Worm (Caenorhabditis elegans) whole organism, late embryonic: Measurements from ENCODE around the gene T11G6.4.

Experiments used
- ceh-34 ChIP-seq: sonication (generic microtip); optimal IDR thresholded peaks from 2 replicates; lab custom pipeline; 2016; ENCODE audit warnings: mild to moderate bottlenecking, missing genetic modification characterization, missing compliant biosample characterization
- dmd-4 ChIP-seq: sonication (generic microtip); optimal IDR thresholded peaks from 2 replicates; lab custom pipeline; 2016; ENCODE audit warnings: borderline replicate concordance, missing genetic modification characterization, missing compliant biosample characterization
- elt-2 ChIP-seq: sonication (generic microtip); optimal IDR thresholded peaks from 2 replicates; lab custom pipeline; 2016; ENCODE audit warnings: missing genetic modification reagents, missing genetic modification characterization, missing compliant biosample characterization
- ets-4 ChIP-seq: sonication (generic microtip); optimal IDR thresholded peaks from 2 replicates; lab custom pipeline; 2016; ENCODE audit warnings: missing genetic modification characterization, missing compliant biosample characterization
- fkh-10 ChIP-seq: fragments of 150-350 bp; optimal IDR thresholded peaks from 2 replicates; lab custom pipeline; 2014; ENCODE audit warnings: missing biosample characterization, missing genetic modification reagents, missing genetic modification characterization
- mec-3 ChIP-seq: sonication (generic microtip); optimal IDR thresholded peaks from 2 replicates; lab custom pipeline; 2016; ENCODE audit warnings: borderline replicate concordance, missing genetic modification characterization, missing compliant biosample characterization
- nhr-11 ChIP-seq: fragments of 150-350 bp; optimal IDR thresholded peaks from 2 replicates; lab custom pipeline; 2014; ENCODE audit warnings: missing biosample characterization, missing genetic modification characterization
- pha-4 ChIP-seq: fragments of 150-350 bp; optimal IDR thresholded peaks from 2 replicates; lab custom pipeline; 2018; ENCODE audit warnings: missing biosample characterization, missing genetic modification reagents, missing genetic modification characterization
- tbx-2 ChIP-seq: sonication (generic microtip); optimal IDR thresholded peaks from 2 replicates; lab custom pipeline; 2016; ENCODE audit warnings: missing genetic modification characterization, missing compliant biosample characterization
- unc-3 ChIP-seq, 2 experiments: fragments of 200-800 bp in 1 of 2; sonication (Bioruptor generic) in 1 of 2; sonication (generic microtip) in 1 of 2; conservative IDR thresholded peaks in 1 of 2; optimal IDR thresholded peaks in 1 of 2; 2 replicates each; pipeline versions ENCODE4 v1.3.6 to Lab custom; 2016 to 2022; ENCODE audit warnings: missing compliant biosample characterization in 2 of 2, missing genetic modification characterization in 2 of 2, missing genetic modification reagents in 1 of 2

DNA sequence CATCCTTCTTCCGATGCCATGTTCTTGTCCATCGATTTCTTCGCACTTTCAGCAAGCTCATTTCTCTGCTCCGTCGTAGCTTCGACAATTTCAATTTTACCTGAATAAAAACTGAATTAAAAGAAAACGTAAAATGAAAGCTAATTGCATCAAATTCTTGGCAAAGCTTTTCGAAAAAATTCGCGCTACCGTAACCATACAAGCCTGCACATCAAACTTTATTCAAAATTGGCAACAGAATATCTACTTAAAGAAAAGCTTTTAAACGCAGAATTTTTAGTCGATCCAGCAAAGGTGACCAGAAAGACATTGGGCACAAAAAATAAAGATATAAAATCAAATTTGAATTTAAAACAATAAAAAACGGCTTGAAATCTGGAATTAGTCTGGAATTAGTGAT lies 9.5 kb downstream of the T11G6.4 start:
- TF ChIP-seq ceh-34 (tag; lab: Kevin White, UChicago) (no peak), fkh-10 (no peak), pha-4 (tag; lab: Kevin White, UChicago) (no peak), ets-4 (tag; lab: Kevin White, UChicago) (no peak), unc-3 (GFP tag; conservative IDR thresholded peaks at IDR 0.05; lab: Robert Waterston, UW) (no peak), unc-3 (tag; optimal IDR thresholded peaks at IDR 0.05; lab: Kevin White, UChicago) (no peak), dmd-4 (tag; lab: Kevin White, UChicago) (no peak), nhr-11 (tag; lab: Kevin White, UChicago) (no peak), tbx-2 (tag; lab: Kevin White, UChicago) (no peak), mec-3 (no peak), elt-2 (tag; lab: Kevin White, UChicago) (no peak)
